Fruit fly (Drosophila melanogaster) whole organism, embryonic: Measurements from ENCODE around the gene CG31381.

Source experiments
- Blimp-1 ChIP-seq: fragments of 200-800 bp; sonication (Bioruptor generic); optimal IDR thresholded peaks from 3 replicates; lab custom pipeline; 2018; ENCODE audit warnings: missing biosample characterization, missing genetic modification characterization, mild to moderate bottlenecking, moderate library complexity, missing genetic modification reagents
- CG10979 ChIP-seq: fragments of 200-800 bp; sonication (Bioruptor generic); optimal IDR thresholded peaks from 2 replicates; lab custom pipeline; 2018; ENCODE audit warnings: missing biosample characterization, mild to moderate bottlenecking, missing genetic modification characterization, moderate library complexity
- CG11093 ChIP-seq: fragments of 200-800 bp; sonication (Bioruptor generic); IDR thresholded peaks from 3 replicates; pipeline ENCODE4 v1.3.6; 2022; ENCODE audit warnings: missing biosample characterization, missing genetic modification characterization
- CG11560 ChIP-seq: fragments of 200-800 bp; sonication (Bioruptor generic); IDR thresholded peaks from 3 replicates; pipeline ENCODE4 v1.3.6; 2022; ENCODE audit warnings: missing biosample characterization, missing genetic modification characterization
- CG12071 ChIP-seq: fragments of 200-800 bp; sonication (Bioruptor generic); optimal IDR thresholded peaks from 3 replicates; lab custom pipeline; 2018; ENCODE audit warnings: missing biosample characterization, mild to moderate bottlenecking, missing genetic modification characterization
- CG12391 ChIP-seq: fragments of 200-800 bp; sonication (Bioruptor generic); optimal IDR thresholded peaks from 3 replicates; lab custom pipeline; 2018; ENCODE audit warnings: missing biosample characterization, mild to moderate bottlenecking, missing genetic modification characterization, moderate library complexity
- CG12942 ChIP-seq: fragments of 200-800 bp; sonication (Bioruptor generic); optimal IDR thresholded peaks from 3 replicates; lab custom pipeline; 2016; ENCODE audit warnings: missing biosample characterization, missing genetic modification characterization
- CG17612 ChIP-seq: fragments of 200-800 bp; sonication (Bioruptor generic); IDR thresholded peaks from 2 replicates; pipeline ENCODE4 v1.3.6; 2022; ENCODE audit warnings: missing biosample characterization, missing genetic modification characterization
- CG4282 ChIP-seq: fragments of 200-800 bp; sonication (Bioruptor generic); optimal IDR thresholded peaks from 2 replicates; lab custom pipeline; 2016; ENCODE audit warnings: missing biosample characterization, missing genetic modification characterization
- CG7372 ChIP-seq: fragments of 200-800 bp; sonication (Bioruptor generic); IDR thresholded peaks from 2 replicates; pipeline ENCODE4 v1.3.6; 2022; ENCODE audit warnings: missing biosample characterization, missing genetic modification characterization
- CG9727 ChIP-seq: fragments of 200-800 bp; sonication (Bioruptor generic); optimal IDR thresholded peaks from 3 replicates; lab custom pipeline; 2017; ENCODE audit warnings: missing biosample characterization, mild to moderate bottlenecking, missing genetic modification characterization
- CHES-1-like ChIP-seq: fragments of 200-800 bp; sonication (Bioruptor generic); optimal IDR thresholded peaks from 2 replicates; lab custom pipeline; 2016; ENCODE audit warnings: missing biosample characterization, missing genetic modification characterization
- CTCF ChIP-seq: fragments of 200-800 bp; sonication (Bioruptor generic); optimal IDR thresholded peaks from 2 replicates; lab custom pipeline; 2017; ENCODE audit warnings: missing biosample characterization, mild to moderate bottlenecking, missing genetic modification characterization, moderate library complexity
- CoRest ChIP-seq: fragments of 200-800 bp; sonication (Bioruptor generic); optimal IDR thresholded peaks from 3 replicates; lab custom pipeline; 2018; ENCODE audit warnings: missing biosample characterization, mild to moderate bottlenecking, missing genetic modification characterization, moderate library complexity
- HLH54F ChIP-seq: fragments of 200-800 bp; sonication (Bioruptor generic); optimal IDR thresholded peaks from 3 replicates; lab custom pipeline; 2016; ENCODE audit warnings: missing biosample characterization, missing genetic modification characterization
- HmgZ ChIP-seq: fragments of 200-800 bp; sonication (Bioruptor generic); optimal IDR thresholded peaks from 2 replicates; lab custom pipeline; 2018; ENCODE audit warnings: missing biosample characterization, mild to moderate bottlenecking, missing genetic modification characterization
- Lhr ChIP-seq: fragments of 200-800 bp; sonication (Bioruptor generic); optimal IDR thresholded peaks from 3 replicates; lab custom pipeline; 2017; ENCODE audit warnings: mild to moderate bottlenecking, missing biosample characterization, missing genetic modification reagents, missing genetic modification characterization
- MTF-1 ChIP-seq: fragments of 200-800 bp; sonication (Bioruptor generic); optimal IDR thresholded peaks from 2 replicates; lab custom pipeline; 2018; ENCODE audit warnings: missing biosample characterization, mild to moderate bottlenecking, missing genetic modification characterization, borderline replicate concordance
- Myb ChIP-seq: fragments of 200-800 bp; sonication (Bioruptor generic); optimal IDR thresholded peaks from 2 replicates; lab custom pipeline; 2016; ENCODE audit warnings: missing biosample characterization, missing genetic modification characterization
- Pdp1 ChIP-seq, 2 experiments: fragments of 200-800 bp; sonication (Bioruptor generic); optimal IDR thresholded peaks; 3 replicates each; lab custom pipeline; 2016; ENCODE audit warnings: missing biosample characterization in 2 of 2, missing genetic modification characterization in 2 of 2, mild to moderate bottlenecking in 1 of 2, moderate library complexity in 1 of 2
- Rfx ChIP-seq: fragments of 200-800 bp; sonication (Bioruptor generic); IDR thresholded peaks from 2 replicates; pipeline ENCODE4 v1.3.6; 2022; ENCODE audit warnings: missing biosample characterization, missing genetic modification characterization
- Sry-δ ChIP-seq: fragments of 200-800 bp; sonication (Bioruptor generic); optimal IDR thresholded peaks from 2 replicates; lab custom pipeline; 2016; ENCODE audit warnings: missing biosample characterization, missing genetic modification characterization
- Tbp ChIP-seq: fragments of >200 bp; optimal IDR thresholded peaks from 2 replicates; lab custom pipeline; 2018; ENCODE audit warnings: missing biosample characterization, missing genetic modification characterization
- Xbp1 ChIP-seq: fragments of 200-800 bp; sonication (Bioruptor generic); optimal IDR thresholded peaks from 3 replicates; lab custom pipeline; 2016; ENCODE audit warnings: missing biosample characterization, mild to moderate bottlenecking, missing genetic modification characterization
- az2 ChIP-seq: fragments of 200-800 bp; sonication (Bioruptor generic); optimal IDR thresholded peaks from 3 replicates; lab custom pipeline; 2016; ENCODE audit warnings: missing biosample characterization, missing genetic modification characterization
- bbx ChIP-seq: fragments of 200-800 bp; sonication (Bioruptor generic); IDR thresholded peaks from 2 replicates; pipeline ENCODE4 v1.3.6; 2022; ENCODE audit warnings: missing biosample characterization, missing genetic modification characterization; ENCODE audit not compliant: partially characterized antibody
- bsh ChIP-seq, 2 experiments: fragments of 200-800 bp; sonication (Bioruptor generic); optimal IDR thresholded peaks; 2 replicates each; lab custom pipeline; 2017 to 2018; ENCODE audit warnings: mild to moderate bottlenecking in 2 of 2, missing biosample characterization in 2 of 2, missing genetic modification characterization in 2 of 2, moderate library complexity in 1 of 2
- chinmo ChIP-seq: fragments of 200-800 bp; sonication (Bioruptor generic); IDR thresholded peaks from 4 replicates; pipeline ENCODE4 v1.3.6; 2022; ENCODE audit warnings: missing biosample characterization, missing genetic modification characterization; ENCODE audit not compliant: partially characterized antibody
- chm ChIP-seq: fragments of 200-800 bp; sonication (Bioruptor generic); IDR thresholded peaks from 2 replicates; pipeline ENCODE4 v1.3.6; 2022; ENCODE audit warnings: missing biosample characterization, missing genetic modification characterization
- dmrt99B ChIP-seq: fragments of 200-800 bp; sonication (Bioruptor generic); optimal IDR thresholded peaks from 2 replicates; lab custom pipeline; 2018; ENCODE audit warnings: missing biosample characterization, mild to moderate bottlenecking, missing genetic modification characterization, moderate library complexity
- gfzf ChIP-seq: fragments of 200-800 bp; sonication (Bioruptor generic); optimal IDR thresholded peaks from 2 replicates; lab custom pipeline; 2016; ENCODE audit warnings: missing biosample characterization, mild to moderate bottlenecking, missing genetic modification characterization, moderate library complexity
- hkb ChIP-seq, 2 experiments: fragments of 200-800 bp in 1 of 2; fragments of >200 bp in 1 of 2; sonication (Bioruptor generic) in 1 of 2; IDR thresholded peaks in 1 of 2; optimal IDR thresholded peaks in 1 of 2; 2 replicates each; pipeline versions ENCODE4 v1.3.6 to Lab custom; 2017 to 2022; ENCODE audit warnings: missing biosample characterization in 1 of 2, missing genetic modification characterization in 1 of 2
- ind ChIP-seq: fragments of 200-800 bp; sonication (Bioruptor generic); optimal IDR thresholded peaks from 3 replicates; lab custom pipeline; 2016; ENCODE audit warnings: missing biosample characterization, missing genetic modification characterization
- insv ChIP-seq, 2 experiments: fragments of 200-800 bp; sonication (Bioruptor generic); optimal IDR thresholded peaks; 3 replicates each; lab custom pipeline; 2016 to 2018; ENCODE audit warnings: missing biosample characterization in 2 of 2, missing genetic modification characterization in 2 of 2
- kni ChIP-seq: fragments of 200-800 bp; sonication (Bioruptor generic); optimal IDR thresholded peaks from 3 replicates; lab custom pipeline; 2017; ENCODE audit warnings: mild to moderate bottlenecking, missing biosample characterization, missing genetic modification reagents, missing genetic modification characterization
- lbe ChIP-seq: fragments of 200-800 bp; sonication (Bioruptor generic); optimal IDR thresholded peaks from 2 replicates; lab custom pipeline; 2016; ENCODE audit warnings: missing biosample characterization, mild to moderate bottlenecking, missing genetic modification characterization
- luna ChIP-seq: fragments of 200-800 bp; sonication (Bioruptor generic); optimal IDR thresholded peaks from 2 replicates; lab custom pipeline; 2016; ENCODE audit warnings: missing biosample characterization, missing genetic modification characterization
- phol ChIP-seq: fragments of 200-800 bp; sonication (Bioruptor generic); optimal IDR thresholded peaks from 3 replicates; lab custom pipeline; 2018; ENCODE audit warnings: missing biosample characterization, mild to moderate bottlenecking, missing genetic modification characterization, moderate library complexity
- salm ChIP-seq: fragments of 200-800 bp; sonication (Bioruptor generic); optimal IDR thresholded peaks from 2 replicates; lab custom pipeline; 2018; ENCODE audit warnings: missing biosample characterization, mild to moderate bottlenecking, missing genetic modification characterization
- sens ChIP-seq: fragments of 200-800 bp; sonication (Bioruptor generic); peaks from one replicate; lab custom pipeline; 2016; ENCODE audit warnings: missing biosample characterization, missing genetic modification characterization
- seq ChIP-seq: fragments of 200-800 bp; sonication (Bioruptor generic); IDR thresholded peaks from 2 replicates; pipeline ENCODE4 v1.3.6; 2022; ENCODE audit warnings: missing biosample characterization, missing genetic modification characterization
- sr ChIP-seq: fragments of 200-800 bp; sonication (Bioruptor generic); IDR thresholded peaks from 3 replicates; pipeline ENCODE4 v1.3.6; 2022; ENCODE audit warnings: missing biosample characterization, missing genetic modification characterization
- stwl ChIP-seq: fragments of 200-800 bp; sonication (Bioruptor generic); optimal IDR thresholded peaks from 3 replicates; lab custom pipeline; 2018; ENCODE audit warnings: missing biosample characterization, mild to moderate bottlenecking, missing genetic modification characterization, moderate library complexity
- tap ChIP-seq: fragments of 200-800 bp; optimal IDR thresholded peaks from 3 replicates; lab custom pipeline; 2019; ENCODE audit warnings: missing biosample characterization, mild to moderate bottlenecking, missing genetic modification characterization, moderate library complexity
- tio ChIP-seq: fragments of 200-800 bp; sonication (Bioruptor generic); optimal IDR thresholded peaks from 2 replicates; lab custom pipeline; 2017; ENCODE audit warnings: missing biosample characterization, missing genetic modification characterization, inconsistent platforms
- tup ChIP-seq: fragments of 200-800 bp; sonication (Bioruptor generic); optimal IDR thresholded peaks from 2 replicates; lab custom pipeline; 2016; ENCODE audit warnings: missing biosample characterization, mild to moderate bottlenecking, missing genetic modification characterization, moderate library complexity

Gene CG31381

dm6 chr3R:24875939-24876842 lies 654 bp upstream of the CG31381 start, which contains the start of gene CG3744 (continued):
- TF ChIP-seq Tbp (GFP tag; lab: Kevin White, UChicago) (no peak), Lhr (GFP tag; lab: Kevin White, UChicago) (peak; percentile 92), CG12942 (GFP tag; lab: Kevin White, UChicago) (peak; percentile 87), tup (GFP tag; lab: Kevin White, UChicago) (peak; percentile 69), CG12391 (tag; lab: Kevin White, UChicago) (peak; percentile 96), kni (GFP tag; lab: Kevin White, UChicago) (peak; percentile 80), CG9727 (peak; percentile 88), insv (GFP tag; optimal IDR thresholded peaks at IDR 0.05; lab: Kevin White, UChicago) (peak in 1 of 2 experiments; percentile 67), CG12071 (peak; percentile 69), HLH54F (GFP tag; lab: Kevin White, UChicago) (peak; percentile 82), Rfx (GFP tag; lab: Robert Waterston, UW) (peak; percentile 99), CTCF (no peak)

dm6 chr3R:24878655-24879054 lies 1.8 kb downstream of the CG31381 start:
- peak in 1 of 2 experiments; percentile 5 for TF ChIP-seq Pdp1 (GFP tag; optimal IDR thresholded peaks at IDR 0.05; lab: Kevin White, UChicago)
- TF ChIP-seq bbx (GFP tag; lab: Robert Waterston, UW), result no peak
- TF ChIP-seq sr (GFP tag; lab: Robert Waterston, UW), result peak; percentile 53
- no peak for TF ChIP-seq hkb (optimal IDR thresholded peaks at IDR 0.05; lab: Kevin White, UChicago)
- no peak for TF ChIP-seq hkb (GFP tag; IDR thresholded peaks at IDR 0.05; lab: Robert Waterston, UW)
- TF ChIP-seq CG7372 (GFP tag; lab: Robert Waterston, UW), result no peak
- TF ChIP-seq chinmo (GFP tag; lab: Robert Waterston, UW), result 0 out of 4 replicates have a peak, but pooled peaks have one; percentile 37

dm6 chr3R:24886470-24886869 lies 9.6 kb downstream of the CG31381 start:
- TF ChIP-seq bsh (GFP tag; optimal IDR thresholded peaks at IDR 0.05; lab: Kevin White, UChicago) (peak in 1 of 2 experiments; percentile 26), CG17612 (GFP tag; lab: Robert Waterston, UW) (no peak), stwl (tag; lab: Kevin White, UChicago) (no peak), phol (tag; lab: Kevin White, UChicago) (peak; percentile 27), Blimp-1 (GFP tag; lab: Kevin White, UChicago) (peak; percentile 31), ind (GFP tag; lab: Kevin White, UChicago) (no peak), CoRest (tag; lab: Kevin White, UChicago) (no peak), CHES-1-like (no peak), chm (GFP tag; lab: Robert Waterston, UW) (no peak), HmgZ (tag; lab: Kevin White, UChicago) (no peak), CG11560 (tag; lab: Robert Waterston, UW) (no peak), tio (GFP tag; lab: Kevin White, UChicago) (no peak), Myb (GFP tag; lab: Kevin White, UChicago) (no peak), lbe (no peak), Sry-δ (GFP tag; lab: Kevin White, UChicago) (no peak), salm (tag; lab: Kevin White, UChicago) (no peak), CG4282 (GFP tag; lab: Kevin White, UChicago) (no peak), MTF-1 (GFP tag; lab: Kevin White, UChicago) (no peak), tap (tag; lab: Kevin White, UChicago) (no peak), dmrt99B (tag; lab: Kevin White, UChicago) (peak; percentile 57), gfzf (GFP tag; lab: Kevin White, UChicago) (no peak), CG11093 (no peak), CG10979 (tag; lab: Kevin White, UChicago) (peak; percentile 17), az2 (peak; percentile 16), luna (GFP tag; lab: Kevin White, UChicago) (no peak), seq (GFP tag; lab: Robert Waterston, UW) (no peak), Xbp1 (peak; percentile 1), sens (peak; percentile 54)
